Fruit fly (Drosophila melanogaster): ENCODE data around the gene CG31668.

CG31668 gene

DNA sequence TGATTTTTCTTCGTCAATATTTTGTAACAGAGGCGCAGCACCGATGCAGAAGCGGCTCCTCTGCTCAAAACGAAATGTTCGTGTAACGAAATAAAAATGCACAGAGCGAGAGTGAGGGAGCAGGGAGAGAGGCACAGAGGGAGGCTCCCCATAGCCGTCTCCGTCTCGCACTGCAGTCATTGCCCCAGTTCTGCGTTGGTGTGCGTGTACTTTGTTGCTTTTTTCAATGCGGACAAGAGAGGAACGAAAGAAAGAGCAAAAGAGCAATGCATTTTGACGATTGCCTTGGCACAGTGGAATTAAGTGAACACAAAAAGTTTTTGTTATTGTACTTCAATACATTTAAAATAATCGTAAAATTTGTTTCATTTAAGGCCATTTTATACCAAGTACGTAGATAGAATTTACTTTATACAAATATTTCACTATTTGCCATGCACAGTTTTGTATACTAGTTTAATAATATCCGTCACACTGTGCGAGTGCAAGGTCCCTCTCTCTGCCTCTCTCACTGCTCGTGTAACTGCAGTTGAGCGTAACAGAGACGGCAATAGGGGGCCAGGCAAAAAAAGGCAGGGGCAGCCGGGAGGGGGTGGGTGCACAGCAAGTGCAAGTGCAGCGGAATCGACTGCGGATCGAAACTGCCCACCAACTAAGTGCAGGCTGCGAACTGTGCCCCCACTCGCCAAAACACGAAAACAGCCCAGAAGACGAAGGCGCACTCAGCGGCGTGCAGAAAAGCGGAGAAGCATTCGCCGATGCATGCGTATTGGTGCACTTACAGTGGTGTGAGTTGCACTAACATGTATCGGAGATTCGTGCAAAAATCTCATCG, 3.7 kb downstream of the CG31668 start (continued):
- TF ChIP-seq ems (GFP tag; optimal IDR thresholded peaks at IDR 0.05) (peak; percentile 98), CG6813 (GFP tag; optimal IDR thresholded peaks at IDR 0.05) (peak; percentile 99), dati (GFP tag; IDR thresholded peaks at IDR 0.05) (peak; percentile 98), Ets65A (GFP tag) (peak; percentile 99), Neu2 (GFP tag; optimal IDR thresholded peaks at IDR 0.05; ENCODE audit: borderline replicate concordance) (peak; percentile 96), CG16813 (GFP tag; IDR thresholded peaks at IDR 0.05; ENCODE audit: partially characterized antibody) (peak; percentile 76), prd (optimal IDR thresholded peaks at IDR 0.05) (no peak), prd (GFP tag; IDR thresholded peaks at IDR 0.05) (peak; percentile 99), CG10274 (GFP tag; optimal IDR thresholded peaks at IDR 0.05) (peak; percentile 83), HLH3B (GFP tag; IDR thresholded peaks at IDR 0.05) (peak; percentile 99), Ptx1 (GFP tag; IDR thresholded peaks at IDR 0.05) (peak; percentile 98), CG2712 (tag; optimal IDR thresholded peaks at IDR 0.05) (peak; percentile 100), CG17568 (GFP tag; optimal IDR thresholded peaks at IDR 0.05) (peak; percentile 97), schlank (tag; optimal IDR thresholded peaks at IDR 0.05) (peak; percentile 59), CG15479 (GFP tag; optimal IDR thresholded peaks at IDR 0.05) (peak; percentile 81), Camta (GFP tag; optimal IDR thresholded peaks at IDR 0.05) (peak; percentile 99), fd64A (GFP tag; optimal IDR thresholded peaks at IDR 0.05) (peak; percentile 99), wdn (GFP tag; IDR thresholded peaks at IDR 0.05) (peak; percentile 84; the same call in 1 of the 2 replicates), CG8765 (GFP tag; IDR thresholded peaks at IDR 0.05) (peak; percentile 99), Vsx1 (GFP tag; optimal IDR thresholded peaks at IDR 0.05) (peak; percentile 96), ssp (GFP tag; IDR thresholded peaks at IDR 0.05) (peak; percentile 94), CG14860 (GFP tag; IDR thresholded peaks at IDR 0.05; ENCODE audit: partially characterized antibody) (peak; percentile 85), mam (GFP tag; optimal IDR thresholded peaks at IDR 0.05) (peak; percentile 90), Med (GFP tag) (peak; percentile 99), Hmr (GFP tag; optimal IDR thresholded peaks at IDR 0.05) (peak; percentile 83), CG33557 (GFP tag; optimal IDR thresholded peaks at IDR 0.05) (peak; percentile 99), E2f1 (GFP tag; IDR thresholded peaks at IDR 0.05) (peak; percentile 99), CG1024 (GFP tag; IDR thresholded peaks at IDR 0.05) (peak; percentile 98), phol (tag; optimal IDR thresholded peaks at IDR 0.05) (peak; percentile 99), CG12744 (GFP tag; optimal IDR thresholded peaks at IDR 0.05) (peak; percentile 95), eve (GFP tag; optimal IDR thresholded peaks at IDR 0.05) (peak; percentile 98 to 100), TFAM (GFP tag; optimal IDR thresholded peaks at IDR 0.05) (peak; percentile 97), pan (optimal IDR thresholded peaks at IDR 0.05) (no peak), pan (GFP tag; optimal IDR thresholded peaks at IDR 0.05 in 1 of 2, IDR thresholded peaks at IDR 0.05 in 1 of 2) (peak in 1 of 2 experiments; percentile 99), corto (GFP tag; optimal IDR thresholded peaks at IDR 0.05) (peak; percentile 99), Gug (GFP tag; IDR thresholded peaks at IDR 0.05) (peak; percentile 96), ro (GFP tag; IDR thresholded peaks at IDR 0.05) (peak; percentile 99), otp (GFP tag; IDR thresholded peaks at IDR 0.05) (peak; percentile 99), CG13123 (GFP tag; optimal IDR thresholded peaks at IDR 0.05) (peak; percentile 98), scrt (GFP tag; optimal IDR thresholded peaks at IDR 0.05) (peak; percentile 92), CG2202 (tag; optimal IDR thresholded peaks at IDR 0.05) (peak; percentile 100), MESR4 (GFP tag; optimal IDR thresholded peaks at IDR 0.05) (peak; percentile 75), CG30403 (GFP tag; optimal IDR thresholded peaks at IDR 0.05) (peak; percentile 99), chm (GFP tag; IDR thresholded peaks at IDR 0.05) (peak; percentile 99), ind (GFP tag; optimal IDR thresholded peaks at IDR 0.05) (peak; percentile 97), trem (tag; optimal IDR thresholded peaks at IDR 0.05) (peak; percentile 98), Spps (tag; optimal IDR thresholded peaks at IDR 0.05) (peak; percentile 100), CG10654 (GFP tag; optimal IDR thresholded peaks at IDR 0.05) (peak; percentile 98), Mrtf (GFP tag; IDR thresholded peaks at IDR 0.05) (peak; percentile 97)
